Worm (Caenorhabditis elegans) whole organism, L4/young adult: ENCODE measurements around the gene dod-17.

Experiments
- W03F9.2 ChIP-seq: fragments of 150-350 bp; optimal IDR thresholded peaks from 2 replicates; lab custom pipeline; 2014; ENCODE audit warnings: missing biosample characterization, missing genetic modification characterization
- dao-5 ChIP-seq: sonication (generic microtip); optimal IDR thresholded peaks from 2 replicates; lab custom pipeline; 2016; ENCODE audit warnings: missing genotype, missing genetic modification characterization, moderate library complexity, missing compliant biosample characterization
- him-1 ChIP-seq: sonication (generic microtip); optimal IDR thresholded peaks from 2 replicates; lab custom pipeline; 2016; ENCODE audit warnings: missing genotype, missing genetic modification reagents, missing genetic modification characterization, missing compliant biosample characterization

DNA sequence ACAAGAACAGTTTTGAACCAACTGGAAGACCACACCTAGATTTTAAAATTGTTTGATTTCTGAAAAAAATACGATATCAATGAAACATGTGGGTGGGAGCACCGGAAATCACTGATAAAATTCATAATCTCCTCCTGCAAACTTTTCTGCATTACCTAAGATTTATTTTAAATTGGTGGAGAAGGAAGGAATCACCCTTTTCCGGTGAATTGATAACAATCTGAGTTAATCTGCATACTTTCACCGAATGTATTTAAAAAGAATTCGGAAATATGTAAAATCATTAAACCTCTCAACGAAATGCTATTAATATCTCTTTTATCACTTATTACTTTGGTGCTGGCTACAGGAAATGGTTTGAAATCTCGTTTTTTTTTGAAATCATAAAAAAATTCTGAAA is 33.5 kb upstream of the dod-17 start, which contains the start of gene dct-19:
- TF ChIP-seq dao-5: no peak
- no peak for TF ChIP-seq him-1 (tag; lab: Kevin White, UChicago)
- no peak for TF ChIP-seq W03F9.2
